Worm (Caenorhabditis elegans) whole organism, young adult: ENCODE results near the gene nifk-1.
A peak's percentile ranks its signal among the peaks of the same experiment; 100 is the strongest.

Experiments
- D2030.7 ChIP-seq: fragments of 200-800 bp; sonication (Bioruptor generic); IDR thresholded peaks from 2 replicates; pipeline ENCODE4 v1.3.6; 2022; ENCODE audit warnings: missing genetic modification reagents, missing genetic modification characterization, missing compliant biosample characterization
- F23B12.7 ChIP-seq: sonication (generic microtip); optimal IDR thresholded peaks from 2 replicates; lab custom pipeline; 2017; ENCODE audit warnings: missing genetic modification characterization, mild to moderate bottlenecking, missing compliant biosample characterization, antibody characterized with exemption, moderate library complexity; ENCODE audit not compliant: insufficient read depth
- F33H1.4 ChIP-seq: fragments of 200-800 bp; sonication (Bioruptor generic); IDR thresholded peaks from 2 replicates; pipeline ENCODE4 v1.3.6; 2022; ENCODE audit warnings: missing genetic modification reagents, missing genetic modification characterization, missing compliant biosample characterization
- F55B11.4 ChIP-seq: sonication (generic microtip); optimal IDR thresholded peaks from 2 replicates; lab custom pipeline; 2016; ENCODE audit warnings: missing compliant biosample characterization, missing genetic modification characterization, borderline replicate concordance; ENCODE audit not compliant: insufficient read depth
- K12H6.12 ChIP-seq: fragments of 200-800 bp; sonication (Bioruptor generic); optimal IDR thresholded peaks from 2 replicates; lab custom pipeline; 2018; ENCODE audit warnings: mild to moderate bottlenecking, missing genetic modification characterization, missing compliant biosample characterization
- T07F8.4 ChIP-seq: sonication (generic microtip); optimal IDR thresholded peaks from 2 replicates; lab custom pipeline; 2016; ENCODE audit warnings: mild to moderate bottlenecking, missing genetic modification characterization, moderate library complexity, missing compliant biosample characterization
- Y53F4B.3 ChIP-seq: fragments of 200-800 bp; sonication (Bioruptor generic); IDR thresholded peaks from 2 replicates; pipeline ENCODE4 v1.3.6; 2022; ENCODE audit warnings: missing genetic modification reagents, missing genetic modification characterization, missing compliant biosample characterization
- aptf-2 ChIP-seq: fragments of 200-800 bp; sonication (Bioruptor generic); conservative IDR thresholded peaks from 2 replicates; pipeline ENCODE4 v1.3.6; 2022; ENCODE audit warnings: missing genetic modification reagents, missing genetic modification characterization, missing compliant biosample characterization
- atf-7 ChIP-seq: sonication (generic microtip); optimal IDR thresholded peaks from 2 replicates; lab custom pipeline; 2017; ENCODE audit warnings: mild to moderate bottlenecking, missing genetic modification characterization, missing compliant biosample characterization
- athp-1 ChIP-seq: sonication (generic microtip); optimal IDR thresholded peaks from 2 replicates; lab custom pipeline; 2017; ENCODE audit warnings: mild to moderate bottlenecking, missing genetic modification characterization, missing compliant biosample characterization
- attf-5 ChIP-seq: fragments of 200-800 bp; sonication (Bioruptor generic); optimal IDR thresholded peaks from 2 replicates; lab custom pipeline; 2018; ENCODE audit warnings: mild to moderate bottlenecking, missing genetic modification characterization, missing compliant biosample characterization
- attf-6 ChIP-seq: fragments of 200-800 bp; sonication (Bioruptor generic); IDR thresholded peaks from 2 replicates; pipeline ENCODE4 v1.3.6; 2022; ENCODE audit warnings: missing genetic modification reagents, missing genetic modification characterization, missing compliant biosample characterization
- die-1 ChIP-seq: sonication (generic microtip); optimal IDR thresholded peaks from 2 replicates; lab custom pipeline; 2016; ENCODE audit warnings: missing genotype, mild to moderate bottlenecking, missing genetic modification characterization, missing compliant biosample characterization
- dox-1 ChIP-seq: fragments of 200-800 bp; sonication (Bioruptor generic); IDR thresholded peaks from 2 replicates; pipeline ENCODE4 v1.3.6; 2022; ENCODE audit warnings: missing genetic modification reagents, missing genetic modification characterization, missing compliant biosample characterization
- dpff-1 ChIP-seq: sonication (generic microtip); optimal IDR thresholded peaks from 2 replicates; lab custom pipeline; 2017; ENCODE audit warnings: mild to moderate bottlenecking, missing genetic modification characterization, missing compliant biosample characterization
- dpl-1 ChIP-seq: fragments of 150-350 bp; optimal IDR thresholded peaks from 2 replicates; lab custom pipeline; 2014; ENCODE audit warnings: missing biosample characterization, missing genetic modification reagents, missing genetic modification characterization
- efl-1 ChIP-seq: fragments of 150-350 bp; optimal IDR thresholded peaks from 2 replicates; lab custom pipeline; 2014; ENCODE audit warnings: missing biosample characterization, missing genetic modification reagents, missing genetic modification characterization
- egl-18 ChIP-seq: fragments of 200-800 bp; sonication (Bioruptor generic); IDR thresholded peaks from 2 replicates; pipeline ENCODE4 v1.3.6; 2022; ENCODE audit warnings: missing genetic modification reagents, missing genetic modification characterization, missing compliant biosample characterization
- ets-4 ChIP-seq: fragments of 200-800 bp; sonication (Bioruptor generic); optimal IDR thresholded peaks from 2 replicates; lab custom pipeline; 2018; ENCODE audit warnings: mild to moderate bottlenecking, missing genetic modification characterization, missing compliant biosample characterization
- fkh-3 ChIP-seq: sonication (generic microtip); optimal IDR thresholded peaks from 2 replicates; lab custom pipeline; 2016; ENCODE audit warnings: mild to moderate bottlenecking, missing genetic modification characterization, missing compliant biosample characterization
- gei-17 ChIP-seq: fragments of 200-800 bp; sonication (Bioruptor generic); optimal IDR thresholded peaks from 2 replicates; lab custom pipeline; 2018; ENCODE audit warnings: mild to moderate bottlenecking, missing genetic modification characterization, missing compliant biosample characterization
- hmg-1.2 ChIP-seq: fragments of 200-800 bp; sonication (Bioruptor generic); IDR thresholded peaks from 2 replicates; pipeline ENCODE4 v1.3.6; 2022; ENCODE audit warnings: missing genetic modification reagents, missing genetic modification characterization, missing compliant biosample characterization
- hrde-1 ChIP-seq: sonication (generic microtip); optimal IDR thresholded peaks from 2 replicates; lab custom pipeline; 2016; ENCODE audit warnings: missing genetic modification characterization, mild to moderate bottlenecking, missing compliant biosample characterization, moderate library complexity, missing genotype, missing genetic modification reagents, borderline replicate concordance
- lag-1 ChIP-seq: fragments of 200-800 bp; sonication (Bioruptor generic); IDR thresholded peaks from 2 replicates; pipeline ENCODE4 v1.3.6; 2022; ENCODE audit warnings: missing genetic modification reagents, missing genetic modification characterization, missing compliant biosample characterization
- let-526 ChIP-seq: fragments of 200-800 bp; sonication (Bioruptor generic); IDR thresholded peaks from 2 replicates; pipeline ENCODE4 v1.3.6; 2022; ENCODE audit warnings: missing genetic modification reagents, missing genetic modification characterization, missing compliant biosample characterization
- let-607 ChIP-seq, 2 experiments: fragments of 200-800 bp in 1 of 2; sonication (Bioruptor generic) in 1 of 2; sonication (generic microtip) in 1 of 2; optimal IDR thresholded peaks; 2 replicates each; lab custom pipeline; 2016 to 2018; ENCODE audit warnings: mild to moderate bottlenecking in 2 of 2, missing compliant biosample characterization in 2 of 2, missing genetic modification characterization in 2 of 2, moderate library complexity in 2 of 2, missing genotype in 1 of 2
- madf-3 ChIP-seq: fragments of 200-800 bp; sonication (Bioruptor generic); IDR thresholded peaks from 2 replicates; pipeline ENCODE4 v1.3.6; 2022; ENCODE audit warnings: missing genetic modification reagents, missing genetic modification characterization, missing compliant biosample characterization
- mcd-1 ChIP-seq: fragments of 200-800 bp; sonication (Bioruptor generic); IDR thresholded peaks from 2 replicates; pipeline ENCODE4 v1.3.6; 2022; ENCODE audit warnings: missing genetic modification reagents, missing genetic modification characterization, missing compliant biosample characterization
- mel-28 ChIP-seq: sonication (generic microtip); optimal IDR thresholded peaks from 2 replicates; lab custom pipeline; 2016; ENCODE audit warnings: borderline replicate concordance, mild to moderate bottlenecking, missing genetic modification characterization, missing compliant biosample characterization
- nhr-120 ChIP-seq: fragments of 200-800 bp; sonication (Bioruptor generic); IDR thresholded peaks from 2 replicates; pipeline ENCODE4 v1.3.6; 2022; ENCODE audit warnings: missing genetic modification characterization, missing compliant biosample characterization
- nhr-80 ChIP-seq: sonication (generic microtip); optimal IDR thresholded peaks from 2 replicates; lab custom pipeline; 2016; ENCODE audit warnings: missing genetic modification characterization, missing compliant biosample characterization
- pha-4 ChIP-seq: fragments of 150-350 bp; sonication (generic microtip); optimal IDR thresholded peaks from 2 replicates; lab custom pipeline; 2014; ENCODE audit warnings: missing biosample characterization, missing genetic modification reagents, missing genetic modification characterization
- rcor-1 ChIP-seq: fragments of 200-800 bp; sonication (Bioruptor generic); IDR thresholded peaks from 2 replicates; pipeline ENCODE4 v1.3.6; 2022; ENCODE audit warnings: missing genetic modification reagents, missing genetic modification characterization, missing compliant biosample characterization
- sdz-38 ChIP-seq: sonication (generic microtip); optimal IDR thresholded peaks from 2 replicates; lab custom pipeline; 2016; ENCODE audit warnings: missing genotype, missing genetic modification characterization, missing compliant biosample characterization
- snpc-1.3 ChIP-seq: sonication (generic microtip); optimal IDR thresholded peaks from 2 replicates; lab custom pipeline; 2017; ENCODE audit warnings: missing genetic modification characterization, mild to moderate bottlenecking, missing compliant biosample characterization, antibody characterized with exemption, moderate library complexity, missing genotype, missing genetic modification reagents; ENCODE audit not compliant: insufficient read depth
- snpc-3.4 ChIP-seq: sonication (generic microtip); optimal IDR thresholded peaks from 2 replicates; lab custom pipeline; 2017; ENCODE audit warnings: missing genetic modification characterization, mild to moderate bottlenecking, missing compliant biosample characterization, antibody characterized with exemption, moderate library complexity, missing genotype, missing genetic modification reagents
- snpc-4 ChIP-seq, 5 experiments: fragments of 150-350 bp in 1 of 5; sonication (generic microtip) in 4 of 5; optimal IDR thresholded peaks; 2 replicates each; lab custom pipeline; 2014 to 2018; ENCODE audit warnings: missing genetic modification characterization in 5 of 5, missing biosample characterization in 3 of 5, antibody characterized with exemption in 2 of 5, mild to moderate bottlenecking in 2 of 5, missing compliant biosample characterization in 2 of 5, missing genotype in 2 of 5, moderate library complexity in 2 of 5, missing genetic modification reagents in 1 of 5
- tbx-9 ChIP-seq: sonication (generic microtip); optimal IDR thresholded peaks from 2 replicates; lab custom pipeline; 2016; ENCODE audit warnings: borderline replicate concordance, missing genetic modification characterization, inconsistent platforms, missing compliant biosample characterization
- tlf-1 ChIP-seq: fragments of 200-800 bp; sonication (Bioruptor generic); optimal IDR thresholded peaks from 2 replicates; lab custom pipeline; 2018; ENCODE audit warnings: mild to moderate bottlenecking, missing genetic modification characterization, missing compliant biosample characterization
- xnd-1 ChIP-seq: sonication (generic microtip); optimal IDR thresholded peaks from 2 replicates; lab custom pipeline; 2016; ENCODE audit warnings: missing genotype, missing genetic modification reagents, missing genetic modification characterization, missing compliant biosample characterization
- zim-3 ChIP-seq: sonication (generic microtip); optimal IDR thresholded peaks from 2 replicates; lab custom pipeline; 2017; ENCODE audit warnings: mild to moderate bottlenecking, missing genetic modification characterization, moderate library complexity, missing compliant biosample characterization
- ztf-22 ChIP-seq: fragments of 200-800 bp; sonication (Bioruptor generic); optimal IDR thresholded peaks from 2 replicates; lab custom pipeline; 2018; ENCODE audit warnings: mild to moderate bottlenecking, missing genetic modification characterization, moderate library complexity, missing compliant biosample characterization
- ztf-25 ChIP-seq: fragments of 200-800 bp; sonication (Bioruptor generic); IDR thresholded peaks from 2 replicates; pipeline ENCODE4 v1.3.6; 2022; ENCODE audit warnings: missing genetic modification reagents, missing genetic modification characterization, missing compliant biosample characterization
- ztf-6 ChIP-seq: fragments of 200-800 bp; sonication (Bioruptor generic); IDR thresholded peaks from 2 replicates; pipeline ENCODE4 v1.3.6; 2022; ENCODE audit warnings: missing genetic modification reagents, missing genetic modification characterization, missing compliant biosample characterization

The nifk-1 gene

ce11 chrIII:4653374-4653773, 39.7 kb downstream of the nifk-1 start (continued):
- no peak for TF ChIP-seq D2030.7 (GFP tag; lab: Robert Waterston, UW)
- no peak for TF ChIP-seq lag-1 (GFP tag; lab: Robert Waterston, UW)
- TF ChIP-seq madf-3 (GFP tag; lab: Robert Waterston, UW), result 0 out of 2 replicates have a peak, but pooled peaks have one; percentile 65
- no peak for TF ChIP-seq gei-17 (GFP tag; lab: Kevin White, UChicago)
- no peak for TF ChIP-seq nhr-80
- no peak for TF ChIP-seq tlf-1 (GFP tag; lab: Kevin White, UChicago)
- TF ChIP-seq hrde-1 (tag; lab: Kevin White, UChicago), result no peak
- TF ChIP-seq sdz-38 (tag; lab: Kevin White, UChicago), result no peak
- TF ChIP-seq tbx-9, result no peak
- TF ChIP-seq mcd-1 (GFP tag; lab: Robert Waterston, UW), result no peak
- no peak for TF ChIP-seq atf-7
- no peak for TF ChIP-seq dpff-1 (tag; lab: Kevin White, UChicago)
- no peak for TF ChIP-seq ztf-6 (GFP tag; lab: Robert Waterston, UW)
- TF ChIP-seq attf-6 (GFP tag; lab: Robert Waterston, UW), result no peak

ce11 chrIII:4649811-4650544, 43.1 kb downstream of the nifk-1 start, which contains the start of gene ppm-2:
ppm-2 (plus strand) TSS chrIII:4650494.
- TF ChIP-seq efl-1 (peak; percentile 50), snpc-1.3 (peak; percentile 21), hmg-1.2 (GFP tag; lab: Robert Waterston, UW) (peak; percentile 17; the same call in 1 of the 2 replicates), F33H1.4 (GFP tag; lab: Robert Waterston, UW) (peak; percentile 97), let-607 (tag; optimal IDR thresholded peaks at IDR 0.05; lab: Kevin White, UChicago) (peak in 1 of 2 experiments; percentile 25), snpc-3.4 (tag; lab: Kevin White, UChicago) (peak; percentile 53), fkh-3 (tag; lab: Kevin White, UChicago) (no peak), K12H6.12 (tag; lab: Kevin White, UChicago) (no peak), egl-18 (GFP tag; lab: Robert Waterston, UW) (no peak), pha-4 (no peak), xnd-1 (tag; lab: Kevin White, UChicago) (peak; percentile 97), ets-4 (no peak), attf-5 (GFP tag; lab: Kevin White, UChicago) (no peak), T07F8.4 (tag; lab: Kevin White, UChicago) (no peak), nhr-80 (peak; percentile 31), F23B12.7 (tag; lab: Kevin White, UChicago) (no peak), attf-6 (GFP tag; lab: Robert Waterston, UW) (no peak), mcd-1 (GFP tag; lab: Robert Waterston, UW) (0 out of 2 replicates have a peak, but pooled peaks have one; percentile 13), F55B11.4 (no peak), Y53F4B.3 (GFP tag; lab: Robert Waterston, UW) (0 out of 2 replicates have a peak, but pooled peaks have one; percentile 10), madf-3 (GFP tag; lab: Robert Waterston, UW) (0 out of 2 replicates have a peak, but pooled peaks have one; percentile 2), rcor-1 (GFP tag; lab: Robert Waterston, UW) (peak; percentile 43; the same call in 1 of the 2 replicates), mel-28 (tag; lab: Kevin White, UChicago) (no peak), aptf-2 (GFP tag; lab: Robert Waterston, UW) (0 out of 2 replicates have a peak, but pooled peaks have one; percentile 59), die-1 (tag; lab: Kevin White, UChicago) (no peak), ztf-22 (GFP tag; lab: Kevin White, UChicago) (no peak), zim-3 (tag; lab: Kevin White, UChicago) (no peak), nhr-120 (GFP tag; lab: Robert Waterston, UW) (no peak), dox-1 (GFP tag; lab: Robert Waterston, UW) (no peak), dpl-1 (peak; percentile 38), ztf-25 (GFP tag; lab: Robert Waterston, UW) (no peak), athp-1 (tag; lab: Kevin White, UChicago) (no peak), snpc-4 (GFP tag; optimal IDR thresholded peaks at IDR 0.05; lab: Kevin White, UChicago) (no peak), snpc-4 (tag; optimal IDR thresholded peaks at IDR 0.05; lab: Kevin White, UChicago) (no peak), let-526 (0 out of 2 replicates have a peak, but pooled peaks have one; percentile 35)
